Worm (Caenorhabditis elegans) whole organism, L2 larva: ENCODE measurements around the gene ttr-44.
A peak's percentile ranks its signal among the peaks of the same experiment; 100 is the strongest.

Experiments
- blmp-1 ChIP-seq: sonication (generic microtip); optimal IDR thresholded peaks from 2 replicates; lab custom pipeline; 2017; ENCODE audit warnings: missing genetic modification characterization, mild to moderate bottlenecking, missing compliant biosample characterization, antibody characterized with exemption, moderate library complexity; ENCODE audit not compliant: insufficient read depth
- nhr-21 ChIP-seq: fragments of 150-350 bp; optimal IDR thresholded peaks from 2 replicates; lab custom pipeline; 2014; ENCODE audit warnings: missing biosample characterization, missing genetic modification characterization

DNA sequence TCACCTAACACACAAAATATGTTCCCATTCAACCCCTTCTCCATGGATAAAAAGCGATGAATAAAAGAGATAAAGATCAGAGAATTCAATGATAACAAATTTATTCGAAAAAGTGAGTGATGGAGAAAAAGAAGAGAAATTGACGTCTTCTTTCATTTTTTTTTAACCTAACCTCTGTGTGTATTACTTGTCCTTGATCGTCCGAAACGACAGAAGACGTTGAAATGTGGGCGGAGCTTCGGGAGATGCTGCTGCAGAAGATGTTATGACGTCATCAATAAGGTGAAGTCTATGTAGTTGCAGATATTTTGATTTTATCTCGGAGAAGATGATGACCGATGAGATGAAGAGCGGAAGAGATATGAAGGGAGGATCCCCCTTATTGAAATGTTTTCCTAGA lies 40.7 kb downstream of the ttr-44 start, which contains the start of gene T10G3.3:
- TF ChIP-seq blmp-1 (tag; lab: Kevin White, UChicago) (peak; percentile 70), nhr-21 (tag; lab: Kevin White, UChicago) (peak; percentile 4)
